Fruit fly (Drosophila melanogaster): ENCODE data around the gene CG15005.

CG15005 gene

DNA sequence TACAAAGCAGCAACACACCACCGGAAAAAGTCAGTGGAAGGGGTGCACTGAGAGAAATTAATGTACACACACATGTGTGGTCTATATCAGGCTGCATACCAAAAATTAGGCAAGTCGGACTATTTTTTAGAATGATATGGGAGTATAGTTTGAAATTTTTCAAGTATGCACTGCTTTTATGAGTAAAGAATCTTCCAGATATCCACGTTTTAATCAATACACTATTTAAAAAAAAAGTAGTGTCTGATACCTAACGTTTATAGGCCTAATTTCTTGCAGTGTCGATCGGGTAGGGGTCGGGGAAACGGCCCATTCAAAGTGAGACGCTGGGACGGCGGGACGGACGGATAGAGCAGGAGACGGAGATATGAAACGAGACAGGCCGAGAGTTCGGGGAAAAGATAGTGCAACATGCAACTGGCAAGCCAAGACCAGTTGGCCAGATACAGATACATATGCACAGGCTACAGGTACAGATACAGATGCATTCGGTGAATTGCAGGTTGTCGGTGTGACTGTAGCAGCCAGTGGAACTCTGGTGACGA is 26.3 kb upstream of the CG15005 start (continued):
- 0 out of 2 replicates have a peak, but pooled peaks have one; percentile 15 for TF ChIP-seq al (GFP tag; IDR thresholded peaks at IDR 0.05)
- TF ChIP-seq Optix (GFP tag; IDR thresholded peaks at IDR 0.05), result peak; percentile 88
- TF ChIP-seq Vsx1 (GFP tag; optimal IDR thresholded peaks at IDR 0.05), result peak; percentile 82
- TF ChIP-seq CG3995 (GFP tag; optimal IDR thresholded peaks at IDR 0.05), result peak; percentile 26
- peak; percentile 81; the same call in 2 of the 3 replicates for TF ChIP-seq CG34422 (GFP tag; IDR thresholded peaks at IDR 0.05)
- peak; percentile 98 for TF ChIP-seq CG10979 (tag; optimal IDR thresholded peaks at IDR 0.05)
- TF ChIP-seq CG6689 (GFP tag; IDR thresholded peaks at IDR 0.05), result peak; percentile 95
- TF ChIP-seq CG33213 (GFP tag; optimal IDR thresholded peaks at IDR 0.05), result peak; percentile 85
- no peak for TF ChIP-seq CG2129 (GFP tag; IDR thresholded peaks at IDR 0.05; ENCODE audit: partially characterized antibody)
- peak; percentile 74 for TF ChIP-seq CG11247 (GFP tag; IDR thresholded peaks at IDR 0.05)
- TF ChIP-seq D (optimal IDR thresholded peaks at IDR 0.05), result no peak
- TF ChIP-seq D (GFP tag; optimal IDR thresholded peaks at IDR 0.05), result peak; percentile 98
- TF ChIP-seq yki (optimal IDR thresholded peaks at IDR 0.05), result no peak
- peak; percentile 57 for TF ChIP-seq pho (GFP tag; optimal IDR thresholded peaks at IDR 0.05)
- TF ChIP-seq Doc2 (GFP tag; IDR thresholded peaks at IDR 0.05), result no peak
- peak; percentile 94 for TF ChIP-seq Camta (GFP tag; optimal IDR thresholded peaks at IDR 0.05)
- no peak for TF ChIP-seq ash1 (GFP tag; optimal IDR thresholded peaks at IDR 0.05)
- peak; percentile 90 for TF ChIP-seq CG11093 (GFP tag; IDR thresholded peaks at IDR 0.05)
- TF ChIP-seq CG12769 (tag; optimal IDR thresholded peaks at IDR 0.05), result peak; percentile 79
- TF ChIP-seq CG10267 (tag; optimal IDR thresholded peaks at IDR 0.05), result peak; percentile 93
- TF ChIP-seq br (optimal IDR thresholded peaks at IDR 0.05), result no peak
- TF ChIP-seq CG1832 (GFP tag; optimal IDR thresholded peaks at IDR 0.05), result no peak
- TF ChIP-seq CG1603 (tag; optimal IDR thresholded peaks at IDR 0.05), result peak; percentile 94
- TF ChIP-seq CG17829 (tag; optimal IDR thresholded peaks at IDR 0.05), result peak; percentile 97
- peak; percentile 69 for TF ChIP-seq cg (GFP tag; optimal IDR thresholded peaks at IDR 0.05)
- peak; percentile 98 for TF ChIP-seq CG31441 (GFP tag; IDR thresholded peaks at IDR 0.05)
- TF ChIP-seq fu2 (GFP tag; optimal IDR thresholded peaks at IDR 0.05), result peak; percentile 68
- TF ChIP-seq Gsc (GFP tag; IDR thresholded peaks at IDR 0.05), result peak; percentile 87
- peak; percentile 92 for TF ChIP-seq org-1 (GFP tag; optimal IDR thresholded peaks at IDR 0.05)
- TF ChIP-seq fru (optimal IDR thresholded peaks at IDR 0.05), result no peak
- no peak for TF ChIP-seq CG16813 (GFP tag; IDR thresholded peaks at IDR 0.05; ENCODE audit: partially characterized antibody)
- TF ChIP-seq Elba2 (GFP tag; optimal IDR thresholded peaks at IDR 0.05), result peak; percentile 87
- TF ChIP-seq gro (GFP tag; optimal IDR thresholded peaks at IDR 0.05), result no peak
- TF ChIP-seq hkb (optimal IDR thresholded peaks at IDR 0.05), result no peak
- TF ChIP-seq hkb (GFP tag; IDR thresholded peaks at IDR 0.05), result peak; percentile 91
- peak; percentile 95 for TF ChIP-seq CG7839 (tag; optimal IDR thresholded peaks at IDR 0.05)
- peak; percentile 79 for TF ChIP-seq H15 (GFP tag; IDR thresholded peaks at IDR 0.05)
- TF ChIP-seq tin (GFP tag; optimal IDR thresholded peaks at IDR 0.05), result peak; percentile 94
- no peak for TF ChIP-seq mld (GFP tag; IDR thresholded peaks at IDR 0.05; ENCODE audit: partially characterized antibody)
- TF ChIP-seq CG4617 (GFP tag; optimal IDR thresholded peaks at IDR 0.05; ENCODE audit: borderline replicate concordance), result peak; percentile 76
- no peak for TF ChIP-seq Dip2 (GFP tag; IDR thresholded peaks at IDR 0.05)
- peak; percentile 80 for TF ChIP-seq YL-1 (GFP tag; optimal IDR thresholded peaks at IDR 0.05)
- no peak for TF ChIP-seq CG13894 (tag; optimal IDR thresholded peaks at IDR 0.05)
- peak; percentile 94 for TF ChIP-seq NC2β (GFP tag; optimal IDR thresholded peaks at IDR 0.05)
- no peak for TF ChIP-seq CG7963 (GFP tag; IDR thresholded peaks at IDR 0.05; ENCODE audit: partially characterized antibody)
- TF ChIP-seq CG14860 (GFP tag; IDR thresholded peaks at IDR 0.05; ENCODE audit: partially characterized antibody), result no peak
- TF ChIP-seq CG8765 (GFP tag; IDR thresholded peaks at IDR 0.05), result peak; percentile 87
- TF ChIP-seq Ravus (GFP tag; IDR thresholded peaks at IDR 0.05), result peak; percentile 46
- TF ChIP-seq vvl (GFP tag; IDR thresholded peaks at IDR 0.05), result peak; percentile 93
- TF ChIP-seq CG14014 (GFP tag; IDR thresholded peaks at IDR 0.05), result peak; percentile 43; the same call in 1 of the 2 replicates
- TF ChIP-seq her (GFP tag; optimal IDR thresholded peaks at IDR 0.05), result peak; percentile 79
- peak; percentile 90 for TF ChIP-seq twi (tag; optimal IDR thresholded peaks at IDR 0.05)
